Worm (Caenorhabditis elegans) whole organism, L1 larva: Measurements from ENCODE around the gene cex-2.

Experiments
- F16B12.6 ChIP-seq: fragments of 150-350 bp; optimal IDR thresholded peaks from 2 replicates; lab custom pipeline; 2014; ENCODE audit warnings: missing biosample characterization, missing genetic modification characterization
- Y116A8C.19 ChIP-seq: sonication (generic microtip); optimal IDR thresholded peaks from 2 replicates; lab custom pipeline; 2016; ENCODE audit warnings: missing compliant biosample characterization, missing genetic modification characterization, borderline replicate concordance
- aha-1 ChIP-seq: fragments of 150-350 bp; optimal IDR thresholded peaks from 2 replicates; lab custom pipeline; 2014; ENCODE audit warnings: missing biosample characterization, missing genetic modification characterization
- alr-1 ChIP-seq: fragments of 200-800 bp; sonication (Bioruptor generic); optimal IDR thresholded peaks from 2 replicates; lab custom pipeline; 2018; ENCODE audit warnings: borderline replicate concordance, mild to moderate bottlenecking, missing genetic modification characterization, missing compliant biosample characterization
- aly-2 ChIP-seq: fragments of 150-350 bp; optimal IDR thresholded peaks from 2 replicates; lab custom pipeline; 2014; ENCODE audit warnings: missing biosample characterization, missing genetic modification characterization
- blmp-1 ChIP-seq: fragments of 150-350 bp; optimal IDR thresholded peaks from 2 replicates; lab custom pipeline; 2014; ENCODE audit warnings: missing biosample characterization, missing genetic modification characterization
- ceh-63 ChIP-seq: fragments of 200-800 bp; sonication (Bioruptor generic); optimal IDR thresholded peaks from 2 replicates; lab custom pipeline; 2018; ENCODE audit warnings: mild to moderate bottlenecking, missing genetic modification characterization, missing compliant biosample characterization
- ceh-8 ChIP-seq: fragments of 200-800 bp; sonication (Bioruptor generic); optimal IDR thresholded peaks from 2 replicates; lab custom pipeline; 2018; ENCODE audit warnings: mild to moderate bottlenecking, missing genetic modification characterization, moderate library complexity, missing compliant biosample characterization
- dpl-1 ChIP-seq, 3 experiments: fragments of 150-350 bp in 2 of 3; sonication (generic microtip) in 1 of 3; optimal IDR thresholded peaks; 2 replicates each; lab custom pipeline; 2014 to 2017; ENCODE audit warnings: missing biosample characterization in 3 of 3, missing genetic modification characterization in 3 of 3, missing genetic modification reagents in 3 of 3
- dsc-1 ChIP-seq: sonication (generic microtip); optimal IDR thresholded peaks from 2 replicates; lab custom pipeline; 2016; ENCODE audit warnings: mild to moderate bottlenecking, missing genetic modification characterization, missing compliant biosample characterization
- efl-1 ChIP-seq, 4 experiments: fragments of 150-350 bp; optimal IDR thresholded peaks in 3 of 4; peaks in 1 of 4; 1 replicate in 1 of 4; 2 replicates in 3 of 4; lab custom pipeline; 2014; ENCODE audit warnings: missing biosample characterization in 2 of 4, missing genetic modification characterization in 2 of 4, missing genetic modification reagents in 2 of 4
- egl-13 ChIP-seq: sonication (generic microtip); optimal IDR thresholded peaks from 2 replicates; lab custom pipeline; 2016; ENCODE audit warnings: missing genotype, missing genetic modification reagents, missing genetic modification characterization, missing compliant biosample characterization
- egl-27 ChIP-seq, 2 experiments: fragments of 150-350 bp in 1 of 2; sonication (generic microtip); optimal IDR thresholded peaks; 3 replicates each; lab custom pipeline; 2017 to 2018; ENCODE audit warnings: missing biosample characterization in 2 of 2, missing genetic modification characterization in 2 of 2, missing genetic modification reagents in 2 of 2
- elt-2 ChIP-seq: sonication (generic microtip); optimal IDR thresholded peaks from 2 replicates; lab custom pipeline; 2016; ENCODE audit warnings: missing genetic modification characterization, mild to moderate bottlenecking, inconsistent platforms, missing compliant biosample characterization, missing genetic modification reagents
- elt-3 ChIP-seq, 6 experiments: fragments of 150-350 bp in 1 of 6; sonication (generic microtip); optimal IDR thresholded peaks; 2 replicates each; lab custom pipeline; 2017 to 2018; ENCODE audit warnings: missing biosample characterization in 6 of 6, missing genetic modification characterization in 6 of 6, inconsistent platforms in 1 of 6
- fkh-10 ChIP-seq: sonication (generic microtip); optimal IDR thresholded peaks from 2 replicates; lab custom pipeline; 2017; ENCODE audit warnings: missing biosample characterization, missing genetic modification reagents, missing genetic modification characterization
- fkh-4 ChIP-seq: sonication (generic microtip); optimal IDR thresholded peaks from 2 replicates; lab custom pipeline; 2016; ENCODE audit warnings: missing compliant biosample characterization, missing genetic modification characterization, borderline replicate concordance
- grh-1 ChIP-seq: fragments of 200-800 bp; sonication (Bioruptor generic); IDR thresholded peaks from 2 replicates; pipeline ENCODE4 v1.3.6; 2022; ENCODE audit warnings: missing genetic modification reagents, missing genetic modification characterization, missing compliant biosample characterization
- hlh-17 ChIP-seq: fragments of 200-800 bp; sonication (Bioruptor generic); optimal IDR thresholded peaks from 2 replicates; lab custom pipeline; 2018; ENCODE audit warnings: missing genetic modification characterization, mild to moderate bottlenecking, missing compliant biosample characterization, moderate library complexity, borderline replicate concordance
- hpl-2 ChIP-seq: fragments of 150-350 bp; optimal IDR thresholded peaks from 2 replicates; lab custom pipeline; 2014; ENCODE audit warnings: missing biosample characterization, missing genetic modification reagents, missing genetic modification characterization
- irx-1 ChIP-seq: sonication (generic microtip); optimal IDR thresholded peaks from 2 replicates; lab custom pipeline; 2016; ENCODE audit warnings: missing genetic modification characterization, missing compliant biosample characterization
- lin-13 ChIP-seq: fragments of 150-350 bp; optimal IDR thresholded peaks from 2 replicates; lab custom pipeline; 2014; ENCODE audit warnings: missing biosample characterization, missing genetic modification reagents, missing genetic modification characterization
- lin-14 ChIP-seq: fragments of 200-800 bp; sonication (Bioruptor generic); optimal IDR thresholded peaks from 2 replicates; lab custom pipeline; 2018; ENCODE audit warnings: mild to moderate bottlenecking, missing genetic modification characterization, moderate library complexity, missing compliant biosample characterization
- lin-35 ChIP-seq, 2 experiments: fragments of 150-350 bp; optimal IDR thresholded peaks; 2 replicates each; lab custom pipeline; 2014; ENCODE audit warnings: missing biosample characterization in 2 of 2, missing genetic modification characterization in 2 of 2, missing genetic modification reagents in 2 of 2
- lin-39 ChIP-seq: fragments of 150-350 bp; optimal IDR thresholded peaks from 2 replicates; lab custom pipeline; 2014; ENCODE audit warnings: missing biosample characterization, missing genetic modification reagents, missing genetic modification characterization
- lir-3 ChIP-seq: sonication (generic microtip); optimal IDR thresholded peaks from 2 replicates; lab custom pipeline; 2016; ENCODE audit warnings: mild to moderate bottlenecking, missing genetic modification characterization, moderate library complexity, missing compliant biosample characterization; ENCODE audit not compliant: poor library complexity
- lsy-2 ChIP-seq, 2 experiments: fragments of 150-350 bp; optimal IDR thresholded peaks; 2 replicates each; lab custom pipeline; 2014; ENCODE audit warnings: missing biosample characterization in 2 of 2, missing genetic modification characterization in 2 of 2
- mdl-1 ChIP-seq, 2 experiments: fragments of 150-350 bp; optimal IDR thresholded peaks; 2 replicates each; lab custom pipeline; 2014 to 2017; ENCODE audit warnings: missing biosample characterization in 2 of 2, missing genetic modification characterization in 2 of 2, inconsistent platforms in 1 of 2
- nhr-12 ChIP-seq: sonication (generic microtip); optimal IDR thresholded peaks from 2 replicates; lab custom pipeline; 2017; ENCODE audit warnings: missing biosample characterization, missing genetic modification characterization
- nhr-19 ChIP-seq: fragments of 200-800 bp; sonication (Bioruptor generic); conservative IDR thresholded peaks from 2 replicates; pipeline ENCODE4 v1.3.6; 2022; ENCODE audit warnings: missing genetic modification characterization, missing compliant biosample characterization
- nhr-20 ChIP-seq: sonication (generic microtip); optimal IDR thresholded peaks from 2 replicates; lab custom pipeline; 2016; ENCODE audit warnings: mild to moderate bottlenecking, missing genetic modification characterization, missing compliant biosample characterization
- nhr-237 ChIP-seq: fragments of 150-350 bp; optimal IDR thresholded peaks from 2 replicates; lab custom pipeline; 2014; ENCODE audit warnings: missing biosample characterization, missing genetic modification characterization
- nhr-71 ChIP-seq: sonication (generic microtip); optimal IDR thresholded peaks from 2 replicates; lab custom pipeline; 2016; ENCODE audit warnings: mild to moderate bottlenecking, missing genetic modification characterization, moderate library complexity, missing compliant biosample characterization
- nhr-85 ChIP-seq: sonication (generic microtip); peaks from one replicate; lab custom pipeline; 2016; ENCODE audit warnings: missing genetic modification characterization, inconsistent platforms, missing compliant biosample characterization
- nhr-90 ChIP-seq: sonication (generic microtip); optimal IDR thresholded peaks from 2 replicates; lab custom pipeline; 2016; ENCODE audit warnings: mild to moderate bottlenecking, missing genetic modification characterization, missing compliant biosample characterization; ENCODE audit not compliant: poor library complexity
- pag-3 ChIP-seq: sonication (generic microtip); optimal IDR thresholded peaks from 2 replicates; lab custom pipeline; 2017; ENCODE audit warnings: missing genetic modification characterization, mild to moderate bottlenecking, missing compliant biosample characterization, antibody characterized with exemption, borderline replicate concordance; ENCODE audit not compliant: insufficient read depth
- rnt-1 ChIP-seq: sonication (generic microtip); optimal IDR thresholded peaks from 2 replicates; lab custom pipeline; 2016; ENCODE audit warnings: mild to moderate bottlenecking, missing genetic modification characterization, moderate library complexity, missing compliant biosample characterization
- skn-1 ChIP-seq: fragments of 150-350 bp; optimal IDR thresholded peaks from 2 replicates; lab custom pipeline; 2014; ENCODE audit warnings: missing biosample characterization, missing genetic modification characterization
- snu-23 ChIP-seq: sonication (generic microtip); optimal IDR thresholded peaks from 2 replicates; lab custom pipeline; 2016; ENCODE audit warnings: missing genetic modification characterization, missing compliant biosample characterization
- sox-4 ChIP-seq: sonication (generic microtip); optimal IDR thresholded peaks from 2 replicates; lab custom pipeline; 2016; ENCODE audit warnings: missing genetic modification characterization, missing compliant biosample characterization
- sptf-1 ChIP-seq: fragments of 150-350 bp; optimal IDR thresholded peaks from 2 replicates; lab custom pipeline; 2014; ENCODE audit warnings: missing biosample characterization, missing genetic modification characterization
- sup-37 ChIP-seq: fragments of 200-800 bp; sonication (Bioruptor generic); optimal IDR thresholded peaks from 2 replicates; lab custom pipeline; 2018; ENCODE audit warnings: mild to moderate bottlenecking, missing genetic modification characterization, missing compliant biosample characterization
- swsn-7 ChIP-seq: sonication (generic microtip); optimal IDR thresholded peaks from 2 replicates; lab custom pipeline; 2016; ENCODE audit warnings: missing genetic modification characterization, missing compliant biosample characterization
- tbx-2 ChIP-seq: sonication (generic microtip); optimal IDR thresholded peaks from 2 replicates; lab custom pipeline; 2016; ENCODE audit warnings: missing genetic modification characterization, missing compliant biosample characterization
- tlp-1 ChIP-seq: fragments of 150-350 bp; optimal IDR thresholded peaks from 2 replicates; lab custom pipeline; 2014; ENCODE audit warnings: missing biosample characterization, missing genetic modification characterization
- zag-1 ChIP-seq: fragments of 150-350 bp; optimal IDR thresholded peaks from 2 replicates; lab custom pipeline; 2014; ENCODE audit warnings: missing biosample characterization, missing genetic modification characterization
- zip-4 ChIP-seq: fragments of 200-800 bp; sonication (Bioruptor generic); optimal IDR thresholded peaks from 2 replicates; lab custom pipeline; 2018; ENCODE audit warnings: mild to moderate bottlenecking, missing genetic modification characterization, moderate library complexity, missing compliant biosample characterization
- ztf-11 ChIP-seq, 2 experiments: sonication (generic microtip); optimal IDR thresholded peaks; 2 replicates each; lab custom pipeline; 2016 to 2017; ENCODE audit warnings: missing genetic modification characterization in 2 of 2, missing biosample characterization in 1 of 2, missing compliant biosample characterization in 1 of 2

cex-2 gene

ce11 chrII:7808153-7808552 lies 27.1 kb downstream of the cex-2 start:
- TF ChIP-seq egl-13 (tag; lab: Kevin White, UChicago) (no peak), nhr-12 (tag; lab: Kevin White, UChicago) (no peak), nhr-237 (tag; lab: Kevin White, UChicago) (no peak), dpl-1 (GFP tag; optimal IDR thresholded peaks at IDR 0.05; lab: Kevin White, UChicago) (no peak), ceh-63 (GFP tag; lab: Kevin White, UChicago) (no peak), mdl-1 (tag; optimal IDR thresholded peaks at IDR 0.05; lab: Kevin White, UChicago) (no peak), lin-13 (GFP tag; lab: Kevin White, UChicago) (no peak), hpl-2 (GFP tag; lab: Kevin White, UChicago) (no peak), zag-1 (tag; lab: Kevin White, UChicago) (no peak), F16B12.6 (no peak), efl-1 (optimal IDR thresholded peaks at IDR 0.05; lab: Kevin White, UChicago) (no peak), efl-1 (GFP tag; optimal IDR thresholded peaks at IDR 0.05 in 1 of 2; lab: Kevin White, UChicago) (peak in 1 of 2 experiments; percentile 91), alr-1 (tag; lab: Kevin White, UChicago) (no peak), fkh-10 (GFP tag; lab: Kevin White, UChicago) (no peak), nhr-85 (tag; lab: Kevin White, UChicago) (peak; percentile 77), rnt-1 (tag; lab: Kevin White, UChicago) (peak; percentile 18), tbx-2 (tag; lab: Kevin White, UChicago) (no peak), lin-14 (GFP tag; lab: Kevin White, UChicago) (peak; percentile 8), sup-37 (GFP tag; lab: Kevin White, UChicago) (no peak), zip-4 (GFP tag; lab: Kevin White, UChicago) (no peak), snu-23 (GFP tag; lab: Kevin White, UChicago) (peak; percentile 28), sox-4 (no peak), grh-1 (peak; percentile 67), irx-1 (tag; lab: Kevin White, UChicago) (peak; percentile 12), nhr-71 (tag; lab: Kevin White, UChicago) (peak; percentile 23), aly-2 (tag; lab: Kevin White, UChicago) (no peak), Y116A8C.19 (no peak), pag-3 (tag; lab: Kevin White, UChicago) (no peak), nhr-20 (tag; lab: Kevin White, UChicago) (peak; percentile 24), elt-3 (tag; optimal IDR thresholded peaks at IDR 0.05; lab: Kevin White, UChicago) (peak in 1 of 6 experiments; percentile 24), swsn-7 (tag; lab: Kevin White, UChicago) (no peak), blmp-1 (tag; lab: Kevin White, UChicago) (peak; percentile 71), aha-1 (no peak), ztf-11 (tag; optimal IDR thresholded peaks at IDR 0.05; lab: Kevin White, UChicago) (no peak)
- TF ChIP-seq, all 84 proteins: peak for 11

DNA sequence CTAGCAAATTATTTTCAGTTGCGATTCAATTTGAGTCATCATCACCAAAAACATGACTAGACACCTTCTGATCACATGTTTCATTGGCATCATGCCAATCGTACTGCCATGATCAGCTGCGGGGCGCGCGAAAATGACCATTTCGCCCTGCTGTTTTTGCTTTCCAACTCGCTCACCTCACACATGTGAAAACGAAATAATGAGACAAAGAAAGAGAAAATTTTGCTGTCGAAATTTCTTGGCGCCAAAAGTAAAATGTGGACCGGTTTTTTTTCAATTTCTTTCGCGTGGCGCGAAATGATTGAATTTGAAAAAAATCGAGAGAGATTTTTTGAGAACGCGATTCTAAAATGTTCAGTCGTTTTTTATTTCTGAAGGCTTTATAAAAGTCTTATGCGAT lies 28.3 kb downstream of the cex-2 start:
- TF ChIP-seq fkh-4 = no peak
- TF ChIP-seq ceh-8 = no peak
- peak; percentile 57 to 65 for TF ChIP-seq efl-1 (optimal IDR thresholded peaks at IDR 0.05; lab: Kevin White, UChicago)
- peak; percentile 75 to 97 for TF ChIP-seq efl-1 (GFP tag; optimal IDR thresholded peaks at IDR 0.05 in 1 of 2; lab: Kevin White, UChicago)
- no peak for TF ChIP-seq hlh-17 (GFP tag; lab: Kevin White, UChicago)
- no peak for TF ChIP-seq lin-39 (tag; lab: Kevin White, UChicago)
- TF ChIP-seq nhr-19 (GFP tag; lab: Robert Waterston, UW) = peak; percentile 31
- TF ChIP-seq sptf-1 (tag; lab: Kevin White, UChicago) = no peak
- TF ChIP-seq F16B12.6 = no peak
- peak; percentile 28 for TF ChIP-seq pag-3 (tag; lab: Kevin White, UChicago)
- TF ChIP-seq elt-2 (tag; lab: Kevin White, UChicago) = no peak
- TF ChIP-seq lir-3 (tag; lab: Kevin White, UChicago) = no peak
- TF ChIP-seq skn-1 (tag; lab: Kevin White, UChicago) = no peak
- no peak for TF ChIP-seq dsc-1 (tag; lab: Kevin White, UChicago)
- no peak for TF ChIP-seq mdl-1 (tag; optimal IDR thresholded peaks at IDR 0.05; lab: Kevin White, UChicago)
- TF ChIP-seq lsy-2 (tag; optimal IDR thresholded peaks at IDR 0.05; lab: Kevin White, UChicago) = peak in 1 of 2 experiments; percentile 16
- peak; percentile 35 to 91 for TF ChIP-seq lin-35 (GFP tag; optimal IDR thresholded peaks at IDR 0.05; lab: Kevin White, UChicago)
- TF ChIP-seq snu-23 (GFP tag; lab: Kevin White, UChicago) = peak; percentile 52
- peak; percentile 74 for TF ChIP-seq nhr-71 (tag; lab: Kevin White, UChicago)
- peak in 2 of 6 experiments; percentile 23 to 28 for TF ChIP-seq elt-3 (tag; optimal IDR thresholded peaks at IDR 0.05; lab: Kevin White, UChicago)
- peak; percentile 76 for TF ChIP-seq nhr-20 (tag; lab: Kevin White, UChicago)
- no peak for TF ChIP-seq tlp-1 (tag; lab: Kevin White, UChicago)
- TF ChIP-seq egl-27 (tag; optimal IDR thresholded peaks at IDR 0.05; lab: Kevin White, UChicago) = no peak
- TF ChIP-seq ceh-63 (GFP tag; lab: Kevin White, UChicago) = no peak
- peak; percentile 19 for TF ChIP-seq nhr-90 (tag; lab: Kevin White, UChicago)
- TF ChIP-seq nhr-85 (tag; lab: Kevin White, UChicago) = peak; percentile 98
- TF ChIP-seq dpl-1 (GFP tag; optimal IDR thresholded peaks at IDR 0.05; lab: Kevin White, UChicago) = peak; percentile 68 to 79 (median 77)
